Worm (Caenorhabditis elegans): Measurements from ENCODE around the gene acs-11.

- TF ChIP-seq snpc-4 (tag; optimal IDR thresholded peaks at IDR 0.05) (no peak), blmp-1 (tag; optimal IDR thresholded peaks at IDR 0.05) (peak; percentile 84), lin-13 (tag; optimal IDR thresholded peaks at IDR 0.05) (no peak), ces-1 (GFP tag; optimal IDR thresholded peaks at IDR 0.05) (no peak), mep-1 (tag; optimal IDR thresholded peaks at IDR 0.05) (no peak), elt-3 (tag; optimal IDR thresholded peaks at IDR 0.05) (no peak), nhr-76 (tag; optimal IDR thresholded peaks at IDR 0.05) (no peak), unc-62 (GFP tag; optimal IDR thresholded peaks at IDR 0.05) (no peak), nhr-237 (tag; optimal IDR thresholded peaks at IDR 0.05) (no peak), sptf-1 (tag; optimal IDR thresholded peaks at IDR 0.05) (no peak), unc-39 (tag; optimal IDR thresholded peaks at IDR 0.05) (no peak)
These were observed 7.5 kb upstream of the acs-11 start for ce11 chrII:4734477-4734876.

All from whole organism, mixed stage, embryonic.